1 fruit fly cellular context compared by ENCODE assay signal in the genomic region with DNA sequence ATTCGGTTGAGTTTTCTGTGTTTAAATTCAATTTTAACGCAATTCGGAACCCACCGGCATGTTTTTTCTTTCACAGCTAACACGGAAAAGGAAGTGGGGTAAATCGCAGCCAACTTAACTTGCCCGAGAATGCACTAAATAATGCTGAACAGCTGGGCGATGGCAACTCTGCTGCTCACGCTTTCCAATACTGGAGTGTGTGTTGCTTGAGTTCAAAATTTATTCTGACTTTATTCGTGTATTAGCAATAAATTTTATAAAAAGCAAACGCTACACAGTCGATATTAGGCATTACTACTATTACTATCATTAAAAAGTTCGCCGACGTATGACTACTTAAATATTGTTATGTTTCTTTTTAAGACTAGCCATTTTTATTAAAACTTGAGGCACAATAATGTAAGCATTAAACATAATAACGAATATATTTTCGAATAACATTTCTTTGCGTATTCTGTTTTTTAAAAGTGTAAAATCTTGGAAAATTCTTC.
TF ChIP-seq lines count a peak whose summit lies in the region.

A gene (minus strand): TSS at position 136 of the 491 bp plus-strand sequence.
A gene (plus strand): TSS at position 280 of the 491 bp plus-strand sequence.

TF ChIP-seq in whole organism, embryonic, 481 proteins besides CTCF, POLR2A, EP300 and RAD21 (continued from another document):
- TF ChIP-seq CG31365 (tag; optimal IDR thresholded peaks at IDR 0.05; lab: Kevin White, UChicago) (peak; percentile 92), ken (GFP tag; IDR thresholded peaks at IDR 0.05; lab: Robert Waterston, UW) (peak; percentile 99), CHES-1-like (GFP tag; optimal IDR thresholded peaks at IDR 0.05; lab: Kevin White, UChicago) (peak; percentile 99), CG15073 (GFP tag; optimal IDR thresholded peaks at IDR 0.05; lab: Kevin White, UChicago) (peak; percentile 68), CG6791 (GFP tag; IDR thresholded peaks at IDR 0.05; lab: Robert Waterston, UW; ENCODE audit: partially characterized antibody) (peak; percentile 32; the same call in 1 of the 3 replicates), inv (GFP tag; IDR thresholded peaks at IDR 0.05; lab: Robert Waterston, UW; ENCODE audit: partially characterized antibody) (no peak), bigmax (GFP tag; optimal IDR thresholded peaks at IDR 0.05; lab: Kevin White, UChicago) (peak; percentile 86), br (optimal IDR thresholded peaks at IDR 0.05; lab: Kevin White, UChicago) (no peak), CG3065 (GFP tag; optimal IDR thresholded peaks at IDR 0.05; lab: Kevin White, UChicago) (peak; percentile 98), trem (tag; optimal IDR thresholded peaks at IDR 0.05; lab: Kevin White, UChicago) (peak; percentile 94), CG8944 (GFP tag; optimal IDR thresholded peaks at IDR 0.05; lab: Kevin White, UChicago) (peak; percentile 98), slbo (GFP tag; IDR thresholded peaks at IDR 0.05; lab: Robert Waterston, UW) (peak; percentile 98)
